Worm (Caenorhabditis elegans): ENCODE data around the gene scc-3.

- TF ChIP-seq ceh-28 (tag; optimal IDR thresholded peaks at IDR 0.05): no peak
- no peak for TF ChIP-seq nfya-1 (tag; optimal IDR thresholded peaks at IDR 0.05; ENCODE audit: insufficient read depth)
- TF ChIP-seq nhr-25 (tag; optimal IDR thresholded peaks at IDR 0.05): no peak
- no peak for TF ChIP-seq nhr-11 (tag; optimal IDR thresholded peaks at IDR 0.05)
- no peak for TF ChIP-seq elt-3 (tag; optimal IDR thresholded peaks at IDR 0.05)
- TF ChIP-seq egl-27 (tag; optimal IDR thresholded peaks at IDR 0.05): no peak
- no peak for TF ChIP-seq lin-15B (tag; optimal IDR thresholded peaks at IDR 0.05)
- no peak for TF ChIP-seq lsy-12 (tag; optimal IDR thresholded peaks at IDR 0.05)
These were observed 33.3 kb downstream of the scc-3 start for ce11 chrV:12796908-12797490.
